Worm (Caenorhabditis elegans): ENCODE results near the gene egrh-1.
A peak's percentile ranks its signal among the peaks of the same experiment; 100 is the strongest.

egrh-1 gene

DNA sequence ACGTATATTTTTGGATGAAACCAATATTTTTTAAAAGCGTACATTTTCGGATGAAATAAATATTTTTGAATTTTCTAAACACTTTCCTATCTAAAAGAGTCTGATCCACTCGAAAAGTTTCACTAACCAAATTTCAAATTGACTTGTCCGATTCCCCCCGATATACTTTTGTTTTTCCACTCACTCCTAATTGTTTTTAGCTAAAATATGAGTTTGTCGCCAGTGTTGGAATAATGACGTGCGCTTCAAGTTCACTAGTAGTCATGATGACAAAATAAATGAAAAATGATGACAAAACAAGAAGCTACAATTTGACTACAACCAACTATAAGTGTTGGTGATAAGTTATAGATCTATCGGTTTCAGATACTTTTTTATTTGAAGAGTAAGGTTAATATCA, 36.9 kb upstream of the egrh-1 start (continued):
- TF ChIP-seq attf-4 (tag; optimal IDR thresholded peaks at IDR 0.05) (no peak), daf-16 (GFP tag; optimal IDR thresholded peaks at IDR 0.05) (no peak), daf-16 (tag; optimal IDR thresholded peaks at IDR 0.05) (peak; percentile 78), hlh-30 (tag; optimal IDR thresholded peaks at IDR 0.05; ENCODE audit: insufficient read depth) (no peak), snpc-1.2 (GFP tag; IDR thresholded peaks at IDR 0.05) (no peak), ceh-82 (tag; optimal IDR thresholded peaks at IDR 0.05) (no peak), ceh-32 (tag; optimal IDR thresholded peaks at IDR 0.05; ENCODE audit: poor library complexity) (no peak), ZK337.2 (GFP tag; IDR thresholded peaks at IDR 0.05) (no peak), dpl-1 (GFP tag; optimal IDR thresholded peaks at IDR 0.05) (no peak), lin-13 (GFP tag; optimal IDR thresholded peaks at IDR 0.05) (no peak), egl-27 (tag; optimal IDR thresholded peaks at IDR 0.05) (no peak)

DNA sequence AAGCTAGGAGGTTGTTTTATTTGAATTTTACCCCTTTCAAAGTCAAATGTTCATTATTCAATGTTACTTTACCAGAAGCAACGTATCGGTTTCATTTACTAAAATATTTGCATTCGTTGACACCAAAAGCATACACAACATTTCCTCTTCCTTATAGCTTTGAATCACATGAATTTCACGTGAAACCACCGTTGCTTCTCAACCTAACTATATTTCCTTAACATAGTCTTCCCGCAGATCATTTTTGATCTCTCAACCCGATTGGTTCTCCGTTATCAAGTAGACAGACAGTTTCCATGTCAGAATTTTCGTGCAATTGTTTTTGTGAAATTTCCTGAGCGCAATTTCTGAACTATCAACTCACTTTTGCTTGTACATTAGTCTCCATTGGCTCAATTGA, 35.8 kb upstream of the egrh-1 start:
- TF ChIP-seq egl-43 (GFP tag; IDR thresholded peaks at IDR 0.05) (no peak), daf-8 (GFP tag; IDR thresholded peaks at IDR 0.05) (no peak), mxl-3 (GFP tag; optimal IDR thresholded peaks at IDR 0.05) (no peak), zfp-3 (GFP tag; conservative IDR thresholded peaks at IDR 0.05) (no peak), dmd-9 (GFP tag; IDR thresholded peaks at IDR 0.05) (no peak), unc-62 (GFP tag; optimal IDR thresholded peaks at IDR 0.05 in 1 of 2) (no peak), unc-62 (tag; optimal IDR thresholded peaks at IDR 0.05) (no peak), daf-16 (GFP tag; optimal IDR thresholded peaks at IDR 0.05) (no peak), daf-16 (tag; optimal IDR thresholded peaks at IDR 0.05) (peak; percentile 50), daf-19 (GFP tag; conservative IDR thresholded peaks at IDR 0.05) (no peak), F10B5.3 (tag; optimal IDR thresholded peaks at IDR 0.05) (no peak), ceh-28 (tag; optimal IDR thresholded peaks at IDR 0.05) (no peak), dmd-8 (GFP tag; IDR thresholded peaks at IDR 0.05) (no peak), T20F7.1 (GFP tag; optimal IDR thresholded peaks at IDR 0.05) (peak; percentile 41), fkh-10 (GFP tag; optimal IDR thresholded peaks at IDR 0.05) (no peak), hlh-30 (tag; optimal IDR thresholded peaks at IDR 0.05; ENCODE audit: insufficient read depth) (peak; percentile 54), nhr-76 (tag; optimal IDR thresholded peaks at IDR 0.05) (no peak), nhr-111 (GFP tag; optimal IDR thresholded peaks at IDR 0.05) (no peak), egl-27 (tag; optimal IDR thresholded peaks at IDR 0.05) (no peak), mxl-2 (GFP tag; conservative IDR thresholded peaks at IDR 0.05) (peak; percentile 96), ceh-20 (GFP tag; IDR thresholded peaks at IDR 0.05) (no peak), ama-1 (optimal IDR thresholded peaks at IDR 0.05) (no peak), snpc-1.2 (GFP tag; IDR thresholded peaks at IDR 0.05) (no peak), mdt-29 (GFP tag; IDR thresholded peaks at IDR 0.05) (no peak), nhr-28 (tag; optimal IDR thresholded peaks at IDR 0.05) (peak; percentile 9), D1046.2 (GFP tag; IDR thresholded peaks at IDR 0.05) (no peak), set-16 (GFP tag; IDR thresholded peaks at IDR 0.05) (no peak), dmd-6 (GFP tag; IDR thresholded peaks at IDR 0.05) (peak; percentile 70), hlh-11 (tag; optimal IDR thresholded peaks at IDR 0.05) (peak; percentile 20), nhr-25 (tag; optimal IDR thresholded peaks at IDR 0.05; ENCODE audit: borderline replicate concordance, insufficient read depth) (no peak), nhr-10 (tag; optimal IDR thresholded peaks at IDR 0.05) (no peak), saeg-2 (GFP tag; IDR thresholded peaks at IDR 0.05) (no peak), mdl-1 (tag; optimal IDR thresholded peaks at IDR 0.05) (no peak), tra-1 (GFP tag; IDR thresholded peaks at IDR 0.05) (0 out of 2 replicates have a peak, but pooled peaks have one; percentile 22), ZK337.2 (GFP tag; IDR thresholded peaks at IDR 0.05) (no peak), zag-1 (tag; optimal IDR thresholded peaks at IDR 0.05) (no peak), Y48G9A.11 (GFP tag; IDR thresholded peaks at IDR 0.05) (no peak)
